Fruit fly (Drosophila melanogaster) whole organism, embryonic: Measurements from ENCODE around the gene SK.
A peak's percentile ranks its signal among the peaks of the same experiment; 100 is the strongest.

Experiments
- Blimp-1 ChIP-seq: fragments of 200-800 bp; sonication (Bioruptor generic); optimal IDR thresholded peaks from 3 replicates; lab custom pipeline; 2018; ENCODE audit warnings: missing biosample characterization, missing genetic modification characterization, mild to moderate bottlenecking, moderate library complexity, missing genetic modification reagents
- CG10267 ChIP-seq: fragments of 200-800 bp; sonication (Bioruptor generic); optimal IDR thresholded peaks from 2 replicates; lab custom pipeline; 2018; ENCODE audit warnings: missing biosample characterization, mild to moderate bottlenecking, missing genetic modification characterization, moderate library complexity
- CG10565 ChIP-seq: fragments of 200-800 bp; sonication (Bioruptor generic); optimal IDR thresholded peaks from 3 replicates; lab custom pipeline; 2016; ENCODE audit warnings: missing biosample characterization, mild to moderate bottlenecking, missing genetic modification characterization
- CG11560 ChIP-seq: fragments of 200-800 bp; sonication (Bioruptor generic); IDR thresholded peaks from 3 replicates; pipeline ENCODE4 v1.3.6; 2022; ENCODE audit warnings: missing biosample characterization, missing genetic modification characterization
- CG12071 ChIP-seq: fragments of 200-800 bp; sonication (Bioruptor generic); optimal IDR thresholded peaks from 3 replicates; lab custom pipeline; 2018; ENCODE audit warnings: missing biosample characterization, mild to moderate bottlenecking, missing genetic modification characterization
- CG12769 ChIP-seq: fragments of 200-800 bp; sonication (Bioruptor generic); optimal IDR thresholded peaks from 2 replicates; lab custom pipeline; 2019; ENCODE audit warnings: missing biosample characterization, mild to moderate bottlenecking, missing genetic modification characterization, moderate library complexity
- CG13123 ChIP-seq: fragments of 200-800 bp; sonication (Bioruptor generic); optimal IDR thresholded peaks from 2 replicates; lab custom pipeline; 2016; ENCODE audit warnings: missing biosample characterization, missing genetic modification characterization
- CG15696 ChIP-seq: fragments of 200-800 bp; sonication (Bioruptor generic); optimal IDR thresholded peaks from 2 replicates; lab custom pipeline; 2019; ENCODE audit warnings: missing biosample characterization, mild to moderate bottlenecking, missing genetic modification characterization, moderate library complexity
- CG17568 ChIP-seq: fragments of 200-800 bp; sonication (Bioruptor generic); optimal IDR thresholded peaks from 2 replicates; lab custom pipeline; 2018; ENCODE audit warnings: missing biosample characterization, mild to moderate bottlenecking, missing genetic modification characterization, moderate library complexity
- CG17912 ChIP-seq: fragments of 200-800 bp; sonication (Bioruptor generic); optimal IDR thresholded peaks from 2 replicates; lab custom pipeline; 2018; ENCODE audit warnings: missing biosample characterization, mild to moderate bottlenecking, missing genetic modification characterization
- CG18262 ChIP-seq: fragments of 200-800 bp; optimal IDR thresholded peaks from 3 replicates; lab custom pipeline; 2019; ENCODE audit warnings: missing biosample characterization, mild to moderate bottlenecking, missing genetic modification characterization, moderate library complexity
- CG18476 ChIP-seq: fragments of 200-800 bp; sonication (Bioruptor generic); optimal IDR thresholded peaks from 2 replicates; lab custom pipeline; 2016; ENCODE audit warnings: missing biosample characterization, mild to moderate bottlenecking, missing genetic modification characterization
- CG2199 ChIP-seq: fragments of 200-800 bp; sonication (Bioruptor generic); IDR thresholded peaks from 3 replicates; pipeline ENCODE4 v1.3.6; 2022; ENCODE audit warnings: missing biosample characterization, missing genetic modification characterization
- CG3847 ChIP-seq: fragments of 200-800 bp; sonication (Bioruptor generic); IDR thresholded peaks from 2 replicates; pipeline ENCODE4 v1.3.6; 2022; ENCODE audit warnings: missing biosample characterization, missing genetic modification characterization
- CG43689 ChIP-seq: fragments of 200-800 bp; sonication (Bioruptor generic); IDR thresholded peaks from 2 replicates; pipeline ENCODE4 v1.3.6; 2022; ENCODE audit warnings: missing biosample characterization, missing genetic modification characterization
- CG4707 ChIP-seq: fragments of 200-800 bp; sonication (Bioruptor generic); optimal IDR thresholded peaks from 2 replicates; lab custom pipeline; 2018; ENCODE audit warnings: missing biosample characterization, mild to moderate bottlenecking, missing genetic modification characterization, moderate library complexity
- CG5180 ChIP-seq: fragments of 200-800 bp; sonication (Bioruptor generic); optimal IDR thresholded peaks from 3 replicates; lab custom pipeline; 2017; ENCODE audit warnings: missing biosample characterization, missing genetic modification characterization, mild to moderate bottlenecking, moderate library complexity, missing genetic modification reagents
- CG7963 ChIP-seq: fragments of 200-800 bp; sonication (Bioruptor generic); IDR thresholded peaks from 3 replicates; pipeline ENCODE4 v1.3.6; 2022; ENCODE audit warnings: missing biosample characterization, missing genetic modification characterization; ENCODE audit not compliant: partially characterized antibody
- CG8290 ChIP-seq, 3 experiments: fragments of 200-800 bp; sonication (Bioruptor generic); optimal IDR thresholded peaks; 2 replicates each; lab custom pipeline; 2016 to 2019; ENCODE audit warnings: missing biosample characterization in 3 of 3, missing genetic modification characterization in 3 of 3, mild to moderate bottlenecking in 2 of 3, moderate library complexity in 1 of 3
- CG8478 ChIP-seq: fragments of >200 bp; optimal IDR thresholded peaks from 2 replicates; lab custom pipeline; 2018
- CG8765 ChIP-seq: fragments of 200-800 bp; sonication (Bioruptor generic); IDR thresholded peaks from 2 replicates; pipeline ENCODE4 v1.3.6; 2022; ENCODE audit warnings: missing biosample characterization, missing genetic modification characterization
- CG9437 ChIP-seq: fragments of 200-800 bp; sonication (Bioruptor generic); optimal IDR thresholded peaks from 2 replicates; lab custom pipeline; 2018; ENCODE audit warnings: missing biosample characterization, mild to moderate bottlenecking, missing genetic modification characterization
- CG9876 ChIP-seq: fragments of 200-800 bp; sonication (Bioruptor generic); optimal IDR thresholded peaks from 2 replicates; lab custom pipeline; 2016; ENCODE audit warnings: missing biosample characterization, missing genetic modification characterization
- Dll ChIP-seq: fragments of 200-800 bp; sonication (Bioruptor generic); IDR thresholded peaks from 4 replicates; pipeline ENCODE4 v1.3.6; 2022; ENCODE audit warnings: missing biosample characterization, missing genetic modification characterization; ENCODE audit not compliant: partially characterized antibody
- Doc3 ChIP-seq: fragments of 200-800 bp; sonication (Bioruptor generic); IDR thresholded peaks from 3 replicates; pipeline ENCODE4 v1.3.6; 2022; ENCODE audit warnings: missing biosample characterization, missing genetic modification characterization; ENCODE audit not compliant: partially characterized antibody
- E2f1 ChIP-seq: fragments of 200-800 bp; sonication (Bioruptor generic); IDR thresholded peaks from 2 replicates; pipeline ENCODE4 v1.3.6; 2022; ENCODE audit warnings: missing biosample characterization, missing genetic modification characterization
- E2f2 ChIP-seq: fragments of 200-800 bp; sonication (Bioruptor generic); IDR thresholded peaks from 2 replicates; pipeline ENCODE4 v1.3.6; 2022; ENCODE audit warnings: missing biosample characterization, missing genetic modification characterization
- Ets97D ChIP-seq: fragments of 200-800 bp; sonication (Bioruptor generic); optimal IDR thresholded peaks from 3 replicates; lab custom pipeline; 2016; ENCODE audit warnings: missing biosample characterization, missing genetic modification characterization
- GATAe ChIP-seq: fragments of 200-800 bp; sonication (Bioruptor generic); conservative IDR thresholded peaks from 2 replicates; pipeline ENCODE4 v1.3.6; 2022; ENCODE audit warnings: missing biosample characterization, missing genetic modification characterization
- Hmr ChIP-seq: fragments of 200-800 bp; sonication (Bioruptor generic); optimal IDR thresholded peaks from 3 replicates; lab custom pipeline; 2017; ENCODE audit warnings: mild to moderate bottlenecking, missing biosample characterization, missing genetic modification reagents, missing genetic modification characterization
- MESR4 ChIP-seq: fragments of 200-800 bp; sonication (Bioruptor generic); optimal IDR thresholded peaks from 2 replicates; lab custom pipeline; 2018; ENCODE audit warnings: missing biosample characterization, mild to moderate bottlenecking, missing genetic modification characterization, moderate library complexity
- Oaz ChIP-seq: fragments of 200-800 bp; sonication (Bioruptor generic); IDR thresholded peaks from 2 replicates; pipeline ENCODE4 v1.3.6; 2022; ENCODE audit warnings: missing biosample characterization, missing genetic modification characterization
- Ravus ChIP-seq: fragments of 200-800 bp; sonication (Bioruptor generic); IDR thresholded peaks from 2 replicates; pipeline ENCODE4 v1.3.6; 2022; ENCODE audit warnings: missing biosample characterization, missing genetic modification characterization
- Sry-δ ChIP-seq: fragments of 200-800 bp; sonication (Bioruptor generic); optimal IDR thresholded peaks from 2 replicates; lab custom pipeline; 2016; ENCODE audit warnings: missing biosample characterization, missing genetic modification characterization
- Xrp1 ChIP-seq: fragments of 200-800 bp; sonication (Bioruptor generic); IDR thresholded peaks from 2 replicates; pipeline ENCODE4 v1.3.6; 2022; ENCODE audit warnings: missing biosample characterization, missing genetic modification characterization
- aop ChIP-seq: fragments of 200-800 bp; sonication (Bioruptor generic); IDR thresholded peaks from 2 replicates; pipeline ENCODE4 v1.3.6; 2022; ENCODE audit warnings: missing biosample characterization, missing genetic modification characterization
- bcd ChIP-seq: fragments of 200-800 bp; sonication (Bioruptor generic); optimal IDR thresholded peaks from 2 replicates; lab custom pipeline; 2017; ENCODE audit warnings: missing biosample characterization, mild to moderate bottlenecking, missing genetic modification characterization
- crc ChIP-seq: fragments of 200-800 bp; sonication (Bioruptor generic); optimal IDR thresholded peaks from 2 replicates; lab custom pipeline; 2016; ENCODE audit warnings: missing biosample characterization, missing genetic modification characterization
- cwo ChIP-seq: fragments of 200-800 bp; sonication (Bioruptor generic); optimal IDR thresholded peaks from 3 replicates; lab custom pipeline; 2017; ENCODE audit warnings: missing biosample characterization, missing genetic modification characterization, mild to moderate bottlenecking, moderate library complexity, missing genetic modification reagents
- dm ChIP-seq: fragments of 200-800 bp; sonication (Bioruptor generic); optimal IDR thresholded peaks from 3 replicates; lab custom pipeline; 2016; ENCODE audit warnings: missing biosample characterization, missing genetic modification characterization
- dpn ChIP-seq, 2 experiments: fragments of 200-800 bp; sonication (Bioruptor generic); optimal IDR thresholded peaks; 3 replicates each; lab custom pipeline; 2016; ENCODE audit warnings: missing biosample characterization in 2 of 2, missing genetic modification characterization in 2 of 2
- ems ChIP-seq: fragments of 200-800 bp; sonication (Bioruptor generic); optimal IDR thresholded peaks from 3 replicates; lab custom pipeline; 2016; ENCODE audit warnings: missing biosample characterization, missing genetic modification characterization
- gcm2 ChIP-seq: fragments of 200-800 bp; sonication (Bioruptor generic); optimal IDR thresholded peaks from 2 replicates; lab custom pipeline; 2016; ENCODE audit warnings: missing biosample characterization, missing genetic modification characterization
- gfzf ChIP-seq: fragments of 200-800 bp; sonication (Bioruptor generic); optimal IDR thresholded peaks from 2 replicates; lab custom pipeline; 2016; ENCODE audit warnings: missing biosample characterization, mild to moderate bottlenecking, missing genetic modification characterization, moderate library complexity
- hb ChIP-seq: fragments of 200-800 bp; sonication (Bioruptor generic); IDR thresholded peaks from 3 replicates; pipeline ENCODE4 v1.3.6; 2022; ENCODE audit warnings: missing biosample characterization, missing genetic modification characterization; ENCODE audit not compliant: partially characterized antibody
- lola ChIP-seq, 3 experiments: fragments of >200 bp in 2 of 3; fragments of 200-800 bp in 1 of 3; sonication (Bioruptor generic) in 1 of 3; optimal IDR thresholded peaks; 2 replicates each; lab custom pipeline; 2017 to 2019; ENCODE audit warnings: missing biosample characterization in 3 of 3, missing genetic modification characterization in 3 of 3, mild to moderate bottlenecking in 1 of 3, moderate library complexity in 1 of 3
- sisA ChIP-seq: fragments of 200-800 bp; sonication (Bioruptor generic); IDR thresholded peaks from 2 replicates; pipeline ENCODE4 v1.3.6; 2022; ENCODE audit warnings: missing biosample characterization, missing genetic modification characterization
- ssp ChIP-seq: fragments of 200-800 bp; sonication (Bioruptor generic); IDR thresholded peaks from 2 replicates; pipeline ENCODE4 v1.3.6; 2022; ENCODE audit warnings: missing biosample characterization, missing genetic modification characterization
- tx ChIP-seq: fragments of 200-800 bp; sonication (Bioruptor generic); optimal IDR thresholded peaks from 2 replicates; lab custom pipeline; 2016; ENCODE audit warnings: missing biosample characterization, missing genetic modification characterization
- zen ChIP-seq: fragments of 200-800 bp; sonication (Bioruptor generic); optimal IDR thresholded peaks from 3 replicates; lab custom pipeline; 2018; ENCODE audit warnings: missing biosample characterization, mild to moderate bottlenecking, missing genetic modification characterization, moderate library complexity

Gene SK

DNA sequence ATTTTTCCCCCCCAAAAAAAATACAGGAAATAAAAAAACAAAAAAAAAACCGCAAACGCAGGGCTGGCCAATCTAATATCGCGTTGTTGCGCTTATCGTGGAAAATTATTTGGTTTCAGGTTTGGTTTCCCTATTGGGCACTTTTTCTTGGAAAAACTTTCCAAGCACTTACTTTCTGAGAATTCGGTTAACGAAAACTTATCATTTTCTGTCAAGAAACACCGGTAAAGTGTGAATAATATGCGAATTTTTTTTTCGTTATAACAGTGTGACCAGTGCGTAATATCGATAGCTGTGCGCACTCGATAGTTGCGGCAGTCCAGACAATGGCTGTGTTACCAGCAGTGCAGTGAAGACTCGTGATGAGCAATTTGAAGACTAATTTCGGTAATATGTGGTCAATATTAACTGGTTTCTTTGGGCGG is 17.6 kb upstream of the SK start, which contains the start of gene Rnp4F (continued):
- TF ChIP-seq lola (GFP tag; optimal IDR thresholded peaks at IDR 0.05; lab: Kevin White, UChicago) (no peak), CG8765 (GFP tag; lab: Robert Waterston, UW) (peak; percentile 44; the same call in 1 of the 2 replicates), CG4707 (GFP tag; lab: Kevin White, UChicago) (no peak), CG10565 (GFP tag; lab: Kevin White, UChicago) (no peak), Doc3 (GFP tag; lab: Robert Waterston, UW) (peak; percentile 62; the same call in 2 of the 3 replicates), ssp (peak; percentile 97), CG8290 (GFP tag; optimal IDR thresholded peaks at IDR 0.05; lab: Kevin White, UChicago) (peak; percentile 38), CG8290 (tag; optimal IDR thresholded peaks at IDR 0.05; lab: Kevin White, UChicago) (no peak), CG12071 (GFP tag; lab: Kevin White, UChicago) (no peak), CG43689 (GFP tag; lab: Robert Waterston, UW) (no peak), gfzf (GFP tag; lab: Kevin White, UChicago) (peak; percentile 65), Xrp1 (GFP tag; lab: Robert Waterston, UW) (0 out of 2 replicates have a peak, but pooled peaks have one; percentile 31), Oaz (GFP tag; lab: Robert Waterston, UW) (peak; percentile 44; the same call in 1 of the 2 replicates), CG13123 (GFP tag; lab: Kevin White, UChicago) (peak; percentile 16), CG11560 (peak; percentile 65; the same call in 2 of the 3 replicates), hb (GFP tag; lab: Robert Waterston, UW) (peak; percentile 60; the same call in 2 of the 3 replicates), CG9437 (GFP tag; lab: Kevin White, UChicago) (peak; percentile 5), CG8478 (lab: Kevin White, UChicago) (no peak), CG3847 (peak; percentile 83), dpn (GFP tag; optimal IDR thresholded peaks at IDR 0.05; lab: Kevin White, UChicago) (peak; percentile 77 to 80), gcm2 (no peak), CG15696 (peak; percentile 25), CG9876 (peak; percentile 72), Hmr (GFP tag; lab: Kevin White, UChicago) (no peak), CG17568 (GFP tag; lab: Kevin White, UChicago) (no peak), dm (peak; percentile 59), bcd (GFP tag; lab: Kevin White, UChicago) (peak; percentile 73), cwo (GFP tag; lab: Kevin White, UChicago) (no peak), E2f1 (GFP tag; lab: Robert Waterston, UW) (peak; percentile 79), GATAe (GFP tag; lab: Robert Waterston, UW) (no peak), MESR4 (GFP tag; lab: Kevin White, UChicago) (peak; percentile 24), sisA (GFP tag; lab: Robert Waterston, UW) (peak; percentile 79), zen (peak; percentile 58), CG17912 (no peak), Ets97D (GFP tag; lab: Kevin White, UChicago) (peak; percentile 97), CG7963 (peak; percentile 65; the same call in 2 of the 3 replicates), Dll (GFP tag; lab: Robert Waterston, UW) (peak; percentile 76), Sry-δ (GFP tag; lab: Kevin White, UChicago) (peak; percentile 94), CG2199 (GFP tag; lab: Robert Waterston, UW) (no peak), E2f2 (peak; percentile 52), CG5180 (GFP tag; lab: Kevin White, UChicago) (no peak), CG18476 (GFP tag; lab: Kevin White, UChicago) (no peak), Blimp-1 (GFP tag; lab: Kevin White, UChicago) (no peak), aop (no peak), tx (GFP tag; lab: Kevin White, UChicago) (peak; percentile 70), CG18262 (tag; lab: Kevin White, UChicago) (no peak), CG12769 (tag; lab: Kevin White, UChicago) (no peak), Ravus (GFP tag; lab: Robert Waterston, UW) (no peak), crc (GFP tag; lab: Kevin White, UChicago) (no peak), ems (GFP tag; lab: Kevin White, UChicago) (peak; percentile 58), CG10267 (tag; lab: Kevin White, UChicago) (peak; percentile 30)
